Fruit fly (Drosophila melanogaster) whole organism, wandering third instar larva: ENCODE data around the gene CG1896.

Experiments
- CG32264 ChIP-seq: fragments of 200-800 bp; sonication (Bioruptor generic); optimal IDR thresholded peaks from 2 replicates; lab custom pipeline; 2016; ENCODE audit warnings: missing biosample characterization, missing genetic modification characterization
- CG9705 ChIP-seq: fragments of 200-800 bp; sonication (Bioruptor generic); optimal IDR thresholded peaks from 2 replicates; lab custom pipeline; 2018; ENCODE audit warnings: missing biosample characterization, mild to moderate bottlenecking, missing genetic modification characterization
- Dfd ChIP-seq: fragments of >200 bp; optimal IDR thresholded peaks from 2 replicates; lab custom pipeline; 2017; ENCODE audit warnings: missing biosample characterization, missing genetic modification characterization
- Dif ChIP-seq: fragments of 200-275, 200-300 bp; sonication (Bioruptor generic); optimal IDR thresholded peaks from 2 replicates; lab custom pipeline; 2018; ENCODE audit warnings: missing biosample characterization, missing genetic modification characterization; ENCODE audit not compliant: partially characterized antibody
- GATAd ChIP-seq: sonication (Bioruptor generic); optimal IDR thresholded peaks from 2 replicates; lab custom pipeline; 2016; ENCODE audit warnings: missing biosample characterization, missing genetic modification characterization
- HLH106 ChIP-seq: fragments of 200-800 bp; optimal IDR thresholded peaks from 3 replicates; lab custom pipeline; 2019; ENCODE audit warnings: missing biosample characterization, mild to moderate bottlenecking, missing genetic modification characterization, moderate library complexity
- Hnf4 ChIP-seq: fragments of 200-800 bp; sonication (Bioruptor generic); optimal IDR thresholded peaks from 2 replicates; lab custom pipeline; 2016; ENCODE audit warnings: missing biosample characterization, mild to moderate bottlenecking, missing genetic modification characterization
- Hr83 ChIP-seq: fragments of 200-300 bp; sonication (Bioruptor generic); optimal IDR thresholded peaks from 2 replicates; lab custom pipeline; 2016; ENCODE audit warnings: missing biosample characterization, mild to moderate bottlenecking, missing genetic modification characterization, moderate library complexity; ENCODE audit not compliant: poor library complexity, severe bottlenecking
- Myc ChIP-seq: fragments of >200 bp; optimal IDR thresholded peaks from 2 replicates; lab custom pipeline; 2017
- OdsH ChIP-seq: fragments of 200-800 bp; sonication (Bioruptor generic); optimal IDR thresholded peaks from 2 replicates; lab custom pipeline; 2016; ENCODE audit warnings: missing biosample characterization, mild to moderate bottlenecking, missing genetic modification characterization
- Rel ChIP-seq, 2 experiments: fragments of 200-800 bp; sonication (Bioruptor generic) in 1 of 2; optimal IDR thresholded peaks; 2 replicates in 1 of 2; 3 replicates in 1 of 2; lab custom pipeline; 2016 to 2019; ENCODE audit warnings: mild to moderate bottlenecking in 2 of 2, missing biosample characterization in 2 of 2, missing genetic modification characterization in 2 of 2, moderate library complexity in 1 of 2
- Sp1 ChIP-seq: fragments of 200-800 bp; sonication (Bioruptor generic); optimal IDR thresholded peaks from 3 replicates; lab custom pipeline; 2019; ENCODE audit warnings: missing biosample characterization, mild to moderate bottlenecking, missing genetic modification characterization, moderate library complexity
- Vsx2 ChIP-seq: fragments of 200-300, 225-300 bp; sonication (Bioruptor generic); optimal IDR thresholded peaks from 2 replicates; lab custom pipeline; 2018; ENCODE audit warnings: missing biosample characterization, missing genetic modification characterization; ENCODE audit not compliant: partially characterized antibody
- brk ChIP-seq: fragments of 200-800 bp; sonication (Bioruptor generic); optimal IDR thresholded peaks from 2 replicates; lab custom pipeline; 2016; ENCODE audit warnings: missing biosample characterization, mild to moderate bottlenecking, missing genetic modification characterization
- dmrt93B ChIP-seq: fragments of 200-800 bp; sonication (Bioruptor generic); optimal IDR thresholded peaks from 2 replicates; lab custom pipeline; 2018; ENCODE audit warnings: missing biosample characterization, mild to moderate bottlenecking, missing genetic modification characterization
- dsf ChIP-seq: sonication (Bioruptor generic); optimal IDR thresholded peaks from 2 replicates; lab custom pipeline; 2016; ENCODE audit warnings: missing biosample characterization, missing genetic modification characterization, borderline replicate concordance
- ey ChIP-seq: fragments of 200-800 bp; sonication (Bioruptor generic); optimal IDR thresholded peaks from 2 replicates; lab custom pipeline; 2016; ENCODE audit warnings: missing biosample characterization, missing genetic modification characterization
- foxo ChIP-seq, 2 experiments: fragments of 200-800 bp; sonication (Bioruptor generic); optimal IDR thresholded peaks; 2 replicates in 1 of 2; 3 replicates in 1 of 2; lab custom pipeline; 2016 to 2017; ENCODE audit warnings: missing biosample characterization in 2 of 2, missing genetic modification characterization in 2 of 2
- fru ChIP-seq: fragments of 200-800 bp; sonication (Bioruptor generic); optimal IDR thresholded peaks from 3 replicates; lab custom pipeline; 2016; ENCODE audit warnings: missing biosample characterization, mild to moderate bottlenecking, missing genetic modification characterization
- h ChIP-seq: fragments of 200-800 bp; sonication (Bioruptor generic); optimal IDR thresholded peaks from 3 replicates; lab custom pipeline; 2016; ENCODE audit warnings: missing biosample characterization, mild to moderate bottlenecking, missing genetic modification characterization
- psq ChIP-seq: fragments of 200-800 bp; sonication (Bioruptor generic); optimal IDR thresholded peaks from 3 replicates; lab custom pipeline; 2017; ENCODE audit warnings: missing biosample characterization, mild to moderate bottlenecking, missing genetic modification characterization, moderate library complexity
- rgr ChIP-seq: fragments of 200-800 bp; sonication (Bioruptor generic); optimal IDR thresholded peaks from 3 replicates; lab custom pipeline; 2016; ENCODE audit warnings: missing biosample characterization, mild to moderate bottlenecking, missing genetic modification characterization
- sage ChIP-seq: fragments of 200-800 bp; sonication (Bioruptor generic); optimal IDR thresholded peaks from 2 replicates; lab custom pipeline; 2016; ENCODE audit warnings: missing biosample characterization, mild to moderate bottlenecking, missing genetic modification characterization
- sv ChIP-seq: fragments of 200-800 bp; sonication (Bioruptor generic); optimal IDR thresholded peaks from 3 replicates; lab custom pipeline; 2016; ENCODE audit warnings: missing biosample characterization, missing genetic modification characterization
- tai ChIP-seq: sonication (Bioruptor generic); optimal IDR thresholded peaks from 2 replicates; lab custom pipeline; 2016; ENCODE audit warnings: missing biosample characterization, missing genetic modification characterization

CG1896 gene

DNA sequence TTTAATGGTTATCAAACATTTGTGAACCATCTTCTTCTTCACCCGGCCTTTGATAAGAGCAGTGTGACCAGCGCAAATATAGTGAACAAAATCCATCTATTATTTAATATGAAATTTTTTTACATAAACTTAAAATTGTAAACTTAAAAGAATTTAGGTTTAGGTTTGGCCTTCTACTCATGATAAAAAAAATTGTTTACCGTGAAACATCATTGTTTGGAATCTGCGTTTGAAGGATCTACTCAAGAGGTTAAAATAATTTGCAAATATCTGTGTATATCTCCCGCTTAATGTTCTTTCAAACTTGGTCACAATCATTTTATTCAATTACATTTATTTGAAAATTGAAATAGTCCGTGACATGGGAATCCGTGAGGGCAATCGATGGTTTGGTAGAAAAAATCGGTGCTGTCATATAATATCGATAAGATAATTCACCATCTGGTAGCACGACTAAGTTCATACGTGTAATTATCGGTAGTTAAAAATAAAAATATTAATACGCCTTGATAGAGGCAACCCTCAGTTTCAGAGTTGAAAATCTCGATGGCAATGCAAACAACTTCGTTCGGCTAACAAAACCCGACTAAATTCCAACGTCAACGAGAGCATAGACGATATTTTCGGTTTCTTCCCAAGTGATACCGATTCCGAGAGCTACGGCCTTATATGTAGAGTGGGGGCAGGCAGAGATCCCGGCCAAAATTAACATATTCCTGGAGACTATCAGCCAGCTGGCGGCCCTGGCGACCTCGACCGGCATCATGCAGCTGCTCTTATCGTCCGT lies 27.9 kb downstream of the CG1896 start, which contains the start of the genes betaGlu and sip3 (continued):
- TF ChIP-seq brk (GFP tag; lab: Kevin White, UChicago) (no peak), Dfd (GFP tag; lab: Kevin White, UChicago) (no peak)

DNA sequence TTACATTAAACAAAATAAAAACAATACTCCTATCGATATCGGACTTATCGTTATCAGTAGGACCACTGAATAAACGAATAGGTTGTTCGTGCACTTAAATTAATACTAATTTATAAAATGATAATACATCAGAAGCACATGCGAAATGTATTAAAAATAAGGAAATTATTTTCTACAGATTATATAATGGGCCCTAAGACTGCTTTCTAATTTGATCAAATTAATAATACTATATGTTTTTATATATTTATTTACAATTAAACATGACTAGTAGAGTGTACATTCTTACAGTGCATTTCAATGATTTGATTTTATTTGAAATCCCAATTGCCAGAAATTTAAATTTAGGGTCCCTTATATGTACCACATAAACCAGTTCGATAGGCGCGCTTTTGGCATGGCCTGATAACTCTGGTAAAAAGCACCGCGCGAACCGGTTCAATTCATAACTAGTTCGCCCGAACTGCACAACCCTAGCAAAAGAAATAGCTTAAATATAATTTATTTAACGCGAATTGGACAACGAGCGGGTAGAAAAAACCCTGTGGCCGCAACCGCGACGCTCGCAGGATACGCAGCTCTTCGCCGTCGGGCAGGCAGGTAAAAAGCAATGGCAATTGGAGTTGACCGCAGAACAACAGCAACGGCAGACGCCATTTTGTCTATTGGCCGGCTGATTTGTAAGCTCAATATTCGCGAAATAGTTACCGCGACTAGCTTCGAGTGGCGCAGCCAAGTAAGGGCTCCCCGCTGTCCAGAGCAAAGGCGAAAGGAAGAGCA lies 32.7 kb downstream of the CG1896 start, which contains the start of the genes CG2126 and faf:
TSS of gene CG2126 (minus strand) at position 70 of the 780 bp plus-strand sequence.
TSS of gene faf (plus strand) at position 438 of the 780 bp plus-strand sequence.
- TF ChIP-seq GATAd: peak; percentile 34
- peak; percentile 60 for TF ChIP-seq rgr
- TF ChIP-seq fru: peak; percentile 66
- peak; percentile 50 for TF ChIP-seq sv
- peak; percentile 83 for TF ChIP-seq HLH106 (tag; lab: Kevin White, UChicago)
- TF ChIP-seq CG9705 (GFP tag; lab: Kevin White, UChicago): peak; percentile 69
- no peak for TF ChIP-seq CG32264
- peak; percentile 73 for TF ChIP-seq psq (GFP tag; lab: Kevin White, UChicago)
- TF ChIP-seq tai (GFP tag; lab: Kevin White, UChicago): no peak
- peak; percentile 67 for TF ChIP-seq h
- peak; percentile 58 for TF ChIP-seq OdsH (GFP tag; lab: Kevin White, UChicago)
- peak in 1 of 2 experiments; percentile 81 for TF ChIP-seq foxo (GFP tag; optimal IDR thresholded peaks at IDR 0.05; lab: Kevin White, UChicago)
- no peak for TF ChIP-seq Hnf4 (GFP tag; lab: Kevin White, UChicago)
- peak; percentile 44 for TF ChIP-seq sage
- TF ChIP-seq dmrt93B (GFP tag; lab: Kevin White, UChicago): no peak
- peak; percentile 73 for TF ChIP-seq Hr83 (GFP tag; lab: Kevin White, UChicago)
- no peak for TF ChIP-seq Rel (GFP tag; optimal IDR thresholded peaks at IDR 0.05; lab: Kevin White, UChicago)
- TF ChIP-seq Rel (tag; optimal IDR thresholded peaks at IDR 0.05; lab: Kevin White, UChicago): peak; percentile 33
- TF ChIP-seq ey (GFP tag; lab: Kevin White, UChicago): peak; percentile 57
- peak; percentile 78 for TF ChIP-seq Sp1

DNA sequence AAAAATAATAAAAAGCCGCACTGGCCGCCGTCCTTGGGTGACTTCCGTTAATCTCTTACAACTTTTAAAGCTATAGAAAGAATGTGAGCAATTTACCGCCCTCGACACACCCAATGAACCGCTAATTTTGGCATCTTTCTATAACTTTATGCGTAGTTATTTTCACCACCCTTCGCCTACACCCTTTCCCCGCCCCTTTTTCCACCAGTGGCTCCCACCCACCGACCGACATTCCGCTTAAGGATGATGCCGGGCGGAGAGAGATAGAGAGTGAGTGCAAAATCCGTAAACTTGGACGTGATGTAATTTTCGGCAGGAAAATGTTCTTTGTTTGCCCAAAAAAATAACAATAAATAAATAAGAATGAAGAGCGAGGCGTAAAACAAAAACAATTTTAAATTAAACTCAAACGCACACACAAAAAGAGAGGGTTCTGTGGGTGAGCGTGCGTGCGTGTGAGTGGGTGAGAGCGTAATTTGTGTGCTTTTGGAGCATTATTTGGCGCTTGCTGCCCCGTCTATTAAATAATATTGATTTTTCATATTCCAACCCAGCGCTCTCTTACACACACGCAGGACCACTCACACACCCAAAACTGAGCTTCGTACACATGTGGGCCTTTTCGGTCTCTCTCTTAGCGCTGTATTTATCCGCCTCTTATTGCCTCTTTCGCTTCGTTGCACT lies 33.5 kb downstream of the CG1896 start:
- TF ChIP-seq psq (GFP tag; lab: Kevin White, UChicago) (peak; percentile 17), Dif (GFP tag; lab: Kevin White, UChicago) (peak; percentile 66), Vsx2 (no peak), Rel (GFP tag; optimal IDR thresholded peaks at IDR 0.05; lab: Kevin White, UChicago) (peak; percentile 20), Rel (tag; optimal IDR thresholded peaks at IDR 0.05; lab: Kevin White, UChicago) (no peak), OdsH (GFP tag; lab: Kevin White, UChicago) (peak; percentile 9)

DNA sequence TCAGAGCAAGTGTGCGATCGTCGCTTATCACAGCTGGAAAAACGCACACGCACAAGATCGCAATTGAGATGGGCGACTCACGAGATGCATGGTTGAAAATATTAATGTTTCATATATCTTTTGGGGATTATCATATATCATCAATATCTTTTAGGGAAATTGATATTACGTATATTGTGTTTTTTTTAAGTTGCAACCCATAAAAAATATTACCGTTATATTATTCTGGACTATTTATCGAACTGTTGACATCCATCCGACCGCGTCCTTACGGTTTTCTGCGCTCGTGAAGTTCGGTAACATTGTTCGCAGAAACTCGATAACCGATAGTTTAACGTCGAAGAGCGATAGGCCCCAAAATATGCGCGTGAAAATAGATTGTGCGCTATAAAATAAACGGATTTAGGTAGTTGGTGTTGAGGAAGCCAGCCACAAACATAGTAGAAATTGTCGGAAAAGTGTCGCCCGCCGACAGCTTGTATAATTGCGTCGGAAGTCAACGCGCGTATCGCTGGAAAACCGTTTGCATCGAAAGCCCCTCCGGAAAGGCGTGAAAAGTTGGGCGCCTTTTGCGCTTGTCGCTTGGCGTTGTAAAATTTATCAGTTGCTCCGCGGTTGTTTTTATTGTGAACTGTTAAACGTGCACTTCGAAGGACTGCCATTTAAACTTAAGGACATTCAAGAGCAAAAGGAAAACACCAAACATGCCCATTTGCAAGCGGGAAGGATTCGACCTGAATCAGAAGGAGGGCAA lies 49.8 kb downstream of the CG1896 start, which contains the start of the genes Mccc1 and Acf:
TSS of gene Mccc1 (minus strand) at position 244 of the 754 bp plus-strand sequence.
TSS of gene Acf (plus strand) at position 318 of the 754 bp plus-strand sequence.
- no peak for TF ChIP-seq fru
- TF ChIP-seq Rel (GFP tag; optimal IDR thresholded peaks at IDR 0.05; lab: Kevin White, UChicago): no peak
- TF ChIP-seq Rel (tag; optimal IDR thresholded peaks at IDR 0.05; lab: Kevin White, UChicago): no peak
- TF ChIP-seq GATAd: peak; percentile 38
- peak; percentile 44 for TF ChIP-seq Hr83 (GFP tag; lab: Kevin White, UChicago)
- no peak for TF ChIP-seq Myc (lab: Kevin White, UChicago)
- no peak for TF ChIP-seq dmrt93B (GFP tag; lab: Kevin White, UChicago)
- TF ChIP-seq psq (GFP tag; lab: Kevin White, UChicago): peak; percentile 17
- peak; percentile 23 for TF ChIP-seq dsf
- peak; percentile 36 for TF ChIP-seq sv
- TF ChIP-seq CG32264: peak; percentile 10
